Worm (Caenorhabditis elegans): Measurements from ENCODE around the gene R02D5.8.

DNA sequence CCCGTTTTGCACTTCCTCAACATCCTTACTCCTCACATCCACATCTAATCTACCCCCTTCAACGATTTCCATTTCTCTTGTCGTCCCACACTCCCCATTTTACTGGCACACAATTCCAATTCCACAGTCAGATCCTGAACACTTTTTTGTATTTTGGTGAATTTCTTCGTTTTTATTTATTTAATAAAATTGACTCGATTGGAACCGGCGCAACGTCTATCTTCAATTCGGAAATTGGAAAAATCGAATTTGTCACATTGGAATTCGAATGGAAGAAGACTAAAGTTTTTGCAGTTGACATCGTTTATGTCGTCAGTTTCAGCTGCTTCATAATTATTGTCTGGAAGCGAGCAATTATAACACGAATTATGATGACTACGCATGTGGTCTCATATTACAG is 8.0 kb upstream of the R02D5.8 start:
- TF ChIP-seq mxl-2 (GFP tag; conservative IDR thresholded peaks at IDR 0.05) (no peak), nhr-25 (tag; optimal IDR thresholded peaks at IDR 0.05; ENCODE audit: borderline replicate concordance, insufficient read depth) (no peak), nhr-76 (tag; optimal IDR thresholded peaks at IDR 0.05) (no peak), mdl-1 (tag; optimal IDR thresholded peaks at IDR 0.05) (no peak), ceh-82 (tag; optimal IDR thresholded peaks at IDR 0.05) (no peak), nhr-237 (tag; optimal IDR thresholded peaks at IDR 0.05) (no peak), madf-9 (GFP tag; conservative IDR thresholded peaks at IDR 0.05) (no peak), ztf-11 (tag; optimal IDR thresholded peaks at IDR 0.05) (no peak), lsy-2 (tag; optimal IDR thresholded peaks at IDR 0.05) (no peak), nhr-77 (tag; optimal IDR thresholded peaks at IDR 0.05) (no peak), pqm-1 (tag; optimal IDR thresholded peaks at IDR 0.05) (no peak), ZK546.5 (tag; optimal IDR thresholded peaks at IDR 0.05) (no peak)

Data from whole organism, L4 larva.